Worm (Caenorhabditis elegans) whole organism, mixed stage, embryonic: ENCODE results near the gene Y6E2A.1.
"Not testable (repeated sequence)": the region's sequence is repeated elsewhere in the genome, so short reads cannot be mapped to it uniquely, and the experiment has no call there.

Experiments
- M03D4.4 ChIP-seq: sonication (generic microtip); optimal IDR thresholded peaks from 2 replicates; lab custom pipeline; 2017; ENCODE audit warnings: mild to moderate bottlenecking, missing genetic modification characterization, missing compliant biosample characterization
- bed-3 ChIP-seq: fragments of 200-800 bp; sonication (Bioruptor generic); optimal IDR thresholded peaks from 3 replicates; lab custom pipeline; 2018; ENCODE audit warnings: mild to moderate bottlenecking, missing genetic modification characterization, moderate library complexity, missing compliant biosample characterization
- blmp-1 ChIP-seq: fragments of 150-350 bp; optimal IDR thresholded peaks from 2 replicates; lab custom pipeline; 2014; ENCODE audit warnings: missing biosample characterization, missing genetic modification characterization
- ceh-39 ChIP-seq: fragments of 150-350 bp; optimal IDR thresholded peaks from 2 replicates; lab custom pipeline; 2014; ENCODE audit warnings: missing biosample characterization, missing genetic modification characterization
- ceh-43 ChIP-seq: fragments of 200-800 bp; sonication (Bioruptor generic); optimal IDR thresholded peaks from 2 replicates; lab custom pipeline; 2018; ENCODE audit warnings: mild to moderate bottlenecking, missing genetic modification characterization, moderate library complexity, missing compliant biosample characterization
- ceh-83 ChIP-seq: fragments of 200-800 bp; sonication (Bioruptor generic); optimal IDR thresholded peaks from 2 replicates; lab custom pipeline; 2018; ENCODE audit warnings: mild to moderate bottlenecking, missing genetic modification characterization, missing compliant biosample characterization
- ces-1 ChIP-seq: fragments of 150-350 bp; optimal IDR thresholded peaks from 2 replicates; lab custom pipeline; 2014; ENCODE audit warnings: missing biosample characterization, missing genetic modification reagents, missing genetic modification characterization
- elt-3 ChIP-seq: fragments of 150-350 bp; optimal IDR thresholded peaks from 2 replicates; lab custom pipeline; 2014; ENCODE audit warnings: missing biosample characterization, missing genetic modification characterization
- flh-1 ChIP-seq: fragments of 200-800 bp; sonication (Bioruptor generic); optimal IDR thresholded peaks from 2 replicates; lab custom pipeline; 2018; ENCODE audit warnings: mild to moderate bottlenecking, missing genetic modification characterization, moderate library complexity, missing compliant biosample characterization
- ham-2 ChIP-seq: fragments of 200-800 bp; sonication (Bioruptor generic); optimal IDR thresholded peaks from 2 replicates; lab custom pipeline; 2018; ENCODE audit warnings: mild to moderate bottlenecking, missing genetic modification characterization, missing compliant biosample characterization
- hlh-1 ChIP-seq: fragments of 150-350 bp; optimal IDR thresholded peaks from 2 replicates; lab custom pipeline; 2014; ENCODE audit warnings: missing biosample characterization, missing genetic modification reagents, missing genetic modification characterization
- lin-13 ChIP-seq: fragments of 150-350 bp; optimal IDR thresholded peaks from 2 replicates; lab custom pipeline; 2014; ENCODE audit warnings: missing biosample characterization, missing genetic modification characterization
- lin-32 ChIP-seq: fragments of 200-800 bp; sonication (Bioruptor generic); optimal IDR thresholded peaks from 2 replicates; lab custom pipeline; 2018; ENCODE audit warnings: mild to moderate bottlenecking, missing genetic modification characterization, missing compliant biosample characterization
- lsy-2 ChIP-seq: fragments of 150-350 bp; optimal IDR thresholded peaks from 2 replicates; lab custom pipeline; 2014; ENCODE audit warnings: missing biosample characterization, missing genetic modification characterization
- mab-5 ChIP-seq: fragments of 150-350 bp; optimal IDR thresholded peaks from 2 replicates; lab custom pipeline; 2014; ENCODE audit warnings: missing biosample characterization, missing genetic modification characterization
- mep-1 ChIP-seq: fragments of 150-350 bp; optimal IDR thresholded peaks from 2 replicates; lab custom pipeline; 2017; ENCODE audit warnings: missing biosample characterization, missing genetic modification reagents, missing genetic modification characterization, inconsistent platforms
- mls-2 ChIP-seq: sonication (generic microtip); optimal IDR thresholded peaks from 2 replicates; lab custom pipeline; 2016; ENCODE audit warnings: mild to moderate bottlenecking, missing genetic modification characterization, moderate library complexity, missing compliant biosample characterization
- nhr-12 ChIP-seq: fragments of 150-350 bp; optimal IDR thresholded peaks from 2 replicates; lab custom pipeline; 2014; ENCODE audit warnings: missing biosample characterization, missing genetic modification characterization
- nhr-2 ChIP-seq: fragments of 150-350 bp; optimal IDR thresholded peaks from 2 replicates; lab custom pipeline; 2014; ENCODE audit warnings: missing biosample characterization, missing genetic modification characterization
- nhr-237 ChIP-seq: fragments of 150-350 bp; optimal IDR thresholded peaks from 2 replicates; lab custom pipeline; 2014; ENCODE audit warnings: missing biosample characterization, missing genetic modification characterization
- nhr-28 ChIP-seq: fragments of 150-350 bp; optimal IDR thresholded peaks from 2 replicates; lab custom pipeline; 2014; ENCODE audit warnings: missing biosample characterization, missing genetic modification characterization
- nhr-76 ChIP-seq: sonication (generic microtip); optimal IDR thresholded peaks from 2 replicates; lab custom pipeline; 2017; ENCODE audit warnings: missing biosample characterization, missing genetic modification characterization
- pha-4 ChIP-seq: fragments of 150-350 bp; optimal IDR thresholded peaks from 2 replicates; lab custom pipeline; 2018; ENCODE audit warnings: missing biosample characterization, missing genetic modification reagents, missing genetic modification characterization
- sem-2 ChIP-seq: fragments of 200-800 bp; sonication (Bioruptor generic); optimal IDR thresholded peaks from 2 replicates; lab custom pipeline; 2018; ENCODE audit warnings: mild to moderate bottlenecking, missing genetic modification characterization, missing compliant biosample characterization
- snpc-4 ChIP-seq: fragments of 150-350 bp; optimal IDR thresholded peaks from 2 replicates; lab custom pipeline; 2014; ENCODE audit warnings: missing biosample characterization, missing genetic modification characterization
- tbx-8 ChIP-seq: fragments of 200-800 bp; sonication (Bioruptor generic); optimal IDR thresholded peaks from 2 replicates; lab custom pipeline; 2018; ENCODE audit warnings: mild to moderate bottlenecking, missing genetic modification characterization, moderate library complexity, missing compliant biosample characterization
- unc-39 ChIP-seq: fragments of 150-350 bp; optimal IDR thresholded peaks from 2 replicates; lab custom pipeline; 2014; ENCODE audit warnings: missing biosample characterization, missing genetic modification characterization
- unc-62 ChIP-seq: fragments of 150-350 bp; optimal IDR thresholded peaks from 2 replicates; lab custom pipeline; 2014; ENCODE audit warnings: missing biosample characterization, missing genetic modification reagents, missing genetic modification characterization
- zip-8 ChIP-seq: fragments of 150-350 bp; optimal IDR thresholded peaks from 2 replicates; lab custom pipeline; 2014; ENCODE audit warnings: missing biosample characterization, missing genetic modification characterization
- ztf-11 ChIP-seq: fragments of 150-350 bp; optimal IDR thresholded peaks from 2 replicates; lab custom pipeline; 2014; ENCODE audit warnings: missing biosample characterization, missing genetic modification characterization

Y6E2A.1 gene

DNA sequence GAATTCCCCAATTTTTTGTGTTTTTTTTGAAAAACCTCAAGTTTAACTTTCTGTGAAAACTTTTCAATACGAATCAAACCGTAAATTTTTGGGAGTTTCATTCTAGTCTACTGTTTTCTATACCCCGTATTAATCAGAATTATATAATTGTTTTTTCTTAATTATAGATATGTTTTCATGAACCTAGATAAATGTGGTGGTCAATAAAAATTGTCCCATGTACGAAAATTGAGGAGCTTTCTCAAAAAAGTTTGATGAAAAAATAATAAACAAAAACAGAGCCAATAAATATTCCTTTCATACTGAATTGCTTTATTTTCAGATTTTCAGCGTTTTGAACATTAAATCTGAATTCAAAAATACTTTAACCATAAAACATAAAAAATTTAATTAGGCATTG lies at the start of gene Y6E2A.1:
Gene Y6E2A.1 (minus strand): TSS at position 101 of the 400 bp plus-strand sequence.
- no peak for TF ChIP-seq sem-2 (GFP tag; lab: Kevin White, UChicago)
- no peak for TF ChIP-seq lsy-2 (tag; lab: Kevin White, UChicago)
- TF ChIP-seq lin-32 = no peak
- TF ChIP-seq zip-8 (tag; lab: Kevin White, UChicago) = no peak
- TF ChIP-seq hlh-1 (tag; lab: Kevin White, UChicago) = no peak

DNA sequence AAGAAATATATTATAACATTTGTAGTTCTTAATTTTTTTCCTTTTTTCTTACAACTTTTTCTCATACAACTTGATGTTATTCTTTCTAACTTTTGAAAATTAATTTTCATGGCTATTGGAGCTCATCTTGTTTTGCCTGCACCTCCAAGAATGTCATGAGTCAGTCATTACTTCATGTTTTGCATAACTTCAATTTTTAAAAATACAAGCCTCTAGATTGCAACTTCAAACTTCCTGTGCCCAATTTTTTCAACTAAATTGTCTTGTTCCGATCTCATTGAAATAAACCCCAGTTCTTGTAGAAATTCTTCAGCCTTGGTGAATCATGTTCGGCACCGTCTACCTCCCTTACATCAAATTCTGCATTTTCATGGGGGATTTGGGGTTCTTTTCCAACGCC lies 48.1 kb upstream of the Y6E2A.1 start, which contains the start of gene str-9:
Gene str-9 (plus strand): TSS at position 301 of the 400 bp plus-strand sequence.
- TF ChIP-seq elt-3 (tag; lab: Kevin White, UChicago) = no peak
- no peak for TF ChIP-seq mls-2 (tag; lab: Kevin White, UChicago)
- TF ChIP-seq unc-62 (GFP tag; lab: Kevin White, UChicago) = no peak

DNA sequence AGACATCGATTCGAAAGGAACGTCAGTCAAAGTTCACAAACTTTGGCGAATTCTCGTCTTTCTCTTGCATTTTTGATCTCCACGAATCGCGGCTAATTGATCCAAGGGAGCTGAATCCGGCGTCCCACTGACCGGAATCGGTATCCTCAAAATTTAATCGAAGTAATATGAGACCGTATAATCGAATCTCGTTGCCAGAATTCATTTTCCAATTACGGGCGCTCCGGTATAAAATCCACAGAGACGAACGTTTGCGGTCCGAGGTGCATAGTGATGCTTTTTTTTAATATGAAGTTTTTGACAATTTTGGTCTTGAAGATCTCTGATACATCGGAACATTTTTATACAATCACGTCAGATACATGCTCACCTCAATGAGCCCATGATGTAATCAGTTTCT lies 47.3 kb upstream of the Y6E2A.1 start:
- TF ChIP-seq blmp-1 (tag; lab: Kevin White, UChicago) (no peak), flh-1 (no peak), ham-2 (GFP tag; lab: Kevin White, UChicago) (no peak), mab-5 (no peak), zip-8 (tag; lab: Kevin White, UChicago) (no peak)

DNA sequence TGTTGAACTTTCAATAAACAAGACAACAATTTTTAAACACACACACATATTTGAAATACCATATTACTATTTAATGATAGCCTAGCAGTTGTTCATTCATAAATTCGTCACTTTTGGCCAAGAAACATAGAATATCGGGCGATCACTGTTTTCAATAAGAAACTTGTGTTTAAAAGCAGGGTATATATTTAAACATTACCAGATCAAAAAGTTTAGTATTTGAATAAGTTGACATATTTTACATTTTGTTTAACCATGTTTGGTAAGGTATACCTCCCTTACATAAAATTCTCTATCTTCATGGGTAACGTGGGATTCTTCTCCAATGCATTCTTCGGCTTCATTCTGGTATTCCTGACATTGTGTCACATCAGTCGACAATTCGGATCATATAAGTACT lies 44.4 kb upstream of the Y6E2A.1 start, which contains the start of gene str-8:
Gene str-8 (plus strand): TSS at position 301 of the 400 bp plus-strand sequence.
- TF ChIP-seq ceh-43; nhr-76; nhr-237 (tag; lab: Kevin White, UChicago): not testable (repeated sequence)

DNA sequence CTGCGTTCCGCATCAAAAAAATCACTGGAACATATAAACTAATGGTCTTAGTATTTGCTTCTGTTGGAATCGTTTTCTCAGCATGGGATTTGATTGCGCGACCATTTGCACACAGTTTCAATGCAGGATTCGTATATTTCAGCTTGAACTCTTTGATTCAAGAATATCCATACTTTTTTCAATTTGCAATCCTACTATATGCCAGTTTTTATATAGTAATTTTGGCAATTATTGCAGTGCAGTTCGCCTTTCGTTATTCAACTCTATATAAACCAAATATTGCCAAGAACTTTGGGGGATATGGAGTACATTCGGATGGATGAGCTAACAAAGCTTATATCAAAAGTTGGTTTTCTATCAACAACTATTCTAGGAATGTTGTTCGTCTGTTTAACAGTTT lies 42.6 kb upstream of the Y6E2A.1 start, which contains the start of gene str-5:
Gene str-5 (plus strand): TSS at position 301 of the 400 bp plus-strand sequence.
- not testable (repeated sequence) for TF ChIP-seq lin-13 (tag; lab: Kevin White, UChicago); flh-1; ceh-39

DNA sequence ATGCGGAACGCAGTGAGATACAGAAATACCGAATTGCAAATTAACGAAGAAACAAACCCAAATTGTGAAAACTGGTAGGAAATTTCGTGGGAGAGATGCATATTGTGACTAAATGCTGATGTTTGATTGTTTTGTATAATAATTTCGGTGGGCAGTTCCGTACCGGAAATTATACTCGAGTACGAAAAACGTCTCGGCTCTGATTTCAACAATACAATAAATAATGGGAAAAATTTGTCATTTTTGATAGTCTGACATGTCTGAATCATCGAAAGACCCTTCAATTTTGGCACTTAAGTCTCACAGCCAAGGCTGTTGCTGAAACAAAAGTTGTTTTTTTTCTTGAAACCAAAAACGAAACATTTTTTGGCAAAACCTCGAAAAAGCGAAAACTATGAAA lies 41.7 kb upstream of the Y6E2A.1 start, which contains the start of gene str-43:
Gene str-43 (minus strand): TSS at position 101 of the 400 bp plus-strand sequence.
- TF ChIP-seq nhr-12 (no peak), mab-5 (no peak), hlh-1 (tag; lab: Kevin White, UChicago) (no peak), blmp-1 (tag; lab: Kevin White, UChicago) (no peak), snpc-4 (no peak), ceh-43 (no peak), unc-39 (tag; lab: Kevin White, UChicago) (no peak), lin-32 (no peak), M03D4.4 (tag; lab: Kevin White, UChicago) (no peak), mls-2 (tag; lab: Kevin White, UChicago) (no peak), bed-3 (GFP tag; lab: Kevin White, UChicago) (no peak), ceh-83 (GFP tag; lab: Kevin White, UChicago) (no peak), ztf-11 (tag; lab: Kevin White, UChicago) (no peak), ceh-39 (no peak), unc-62 (GFP tag; lab: Kevin White, UChicago) (no peak), flh-1 (no peak)

DNA sequence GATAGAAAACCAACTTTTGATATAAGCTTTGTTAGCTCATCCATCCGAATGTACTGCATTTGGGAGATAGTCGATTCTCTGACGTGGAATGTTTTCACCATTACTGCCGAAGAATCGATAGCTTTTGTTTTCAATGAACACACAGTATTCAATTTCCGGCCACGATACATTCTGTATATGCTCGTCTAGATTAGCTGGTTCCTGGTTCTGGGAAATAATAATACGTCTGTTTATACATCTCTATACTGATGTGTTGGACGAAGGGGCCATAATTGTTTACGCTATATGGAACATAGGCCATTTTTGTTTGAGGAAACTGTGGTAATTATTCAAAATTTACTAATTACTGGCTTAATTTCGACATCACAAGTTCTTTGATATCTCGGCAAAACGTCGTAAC lies 39.8 kb upstream of the Y6E2A.1 start, which contains the start of gene str-6:
Gene str-6 (minus strand): TSS at position 101 of the 400 bp plus-strand sequence.
- TF ChIP-seq ztf-11 (tag; lab: Kevin White, UChicago) (no peak), ceh-39 (no peak), unc-62 (GFP tag; lab: Kevin White, UChicago) (no peak), nhr-28 (no peak), nhr-12 (no peak), tbx-8 (GFP tag; lab: Kevin White, UChicago) (no peak), ceh-43 (no peak), mls-2 (tag; lab: Kevin White, UChicago) (no peak), blmp-1 (tag; lab: Kevin White, UChicago) (no peak), ces-1 (GFP tag; lab: Kevin White, UChicago) (no peak), sem-2 (GFP tag; lab: Kevin White, UChicago) (no peak), mab-5 (no peak), lin-13 (tag; lab: Kevin White, UChicago) (no peak), ham-2 (GFP tag; lab: Kevin White, UChicago) (no peak), nhr-2 (no peak), nhr-76 (no peak), mep-1 (tag; lab: Kevin White, UChicago) (no peak), pha-4 (tag; lab: Kevin White, UChicago) (no peak), unc-39 (tag; lab: Kevin White, UChicago) (no peak), hlh-1 (tag; lab: Kevin White, UChicago) (no peak)
